Worm (Caenorhabditis elegans): ENCODE data around the gene ZC196.4.

DNA sequence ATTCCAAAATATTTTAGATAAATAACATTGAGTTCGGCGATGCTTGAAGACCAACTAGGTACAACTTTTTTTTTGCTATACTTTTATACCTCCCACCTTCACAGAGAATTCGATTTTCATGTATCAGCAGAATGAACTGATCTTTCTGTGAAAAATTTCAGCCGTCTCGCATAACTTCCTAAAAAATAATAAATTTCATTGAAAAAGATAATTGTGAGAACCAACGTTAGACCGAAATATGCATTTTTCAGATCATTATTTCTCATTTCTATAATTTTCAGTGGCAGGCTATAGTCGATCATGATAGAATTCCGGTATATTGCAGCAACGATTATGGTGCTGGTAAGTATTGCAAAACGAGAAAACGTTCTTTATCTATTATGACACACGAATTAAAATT is 38.7 kb downstream of the ZC196.4 start, which contains the start of gene srx-115:
- TF ChIP-seq lin-13 (tag; optimal IDR thresholded peaks at IDR 0.05) (no peak), mep-1 (tag; optimal IDR thresholded peaks at IDR 0.05) (no peak), nhr-28 (tag; optimal IDR thresholded peaks at IDR 0.05) (no peak), unc-39 (tag; optimal IDR thresholded peaks at IDR 0.05) (no peak), ces-1 (GFP tag; optimal IDR thresholded peaks at IDR 0.05) (no peak), pha-4 (tag; optimal IDR thresholded peaks at IDR 0.05) (no peak), ceh-43 (GFP tag; optimal IDR thresholded peaks at IDR 0.05) (no peak), sptf-1 (tag; optimal IDR thresholded peaks at IDR 0.05) (no peak), unc-62 (GFP tag; optimal IDR thresholded peaks at IDR 0.05) (no peak), zip-8 (tag; optimal IDR thresholded peaks at IDR 0.05) (no peak), ztf-11 (tag; optimal IDR thresholded peaks at IDR 0.05) (no peak), nhr-12 (tag; optimal IDR thresholded peaks at IDR 0.05) (no peak)
